Worm (Caenorhabditis elegans) whole organism, L4/young adult: ENCODE measurements around the gene fbxb-102.
"Not testable (repeated sequence)": the region's sequence is repeated elsewhere in the genome, so short reads cannot be mapped to it uniquely, and the experiment has no call there.

Experiments used
- W03F9.2 ChIP-seq: fragments of 150-350 bp; optimal IDR thresholded peaks from 2 replicates; lab custom pipeline; 2014; ENCODE audit warnings: missing biosample characterization, missing genetic modification characterization
- dao-5 ChIP-seq: sonication (generic microtip); optimal IDR thresholded peaks from 2 replicates; lab custom pipeline; 2016; ENCODE audit warnings: missing genotype, missing genetic modification characterization, moderate library complexity, missing compliant biosample characterization
- him-1 ChIP-seq: sonication (generic microtip); optimal IDR thresholded peaks from 2 replicates; lab custom pipeline; 2016; ENCODE audit warnings: missing genotype, missing genetic modification reagents, missing genetic modification characterization, missing compliant biosample characterization

The fbxb-102 gene

ce11 chrII:12482622-12483021 is at the start of gene fbxb-102:
TSS of gene fbxb-102 (plus strand) at chrII:12482922.
- TF ChIP-seq dao-5 (no peak), W03F9.2 (tag; lab: Kevin White, UChicago) (no peak), him-1 (tag; lab: Kevin White, UChicago) (no peak)

- TF ChIP-seq dao-5 (no peak), W03F9.2 (tag; lab: Kevin White, UChicago) (no peak), him-1 (tag; lab: Kevin White, UChicago) (no peak)
Measured at ce11 chrII:12435202-12435872, 47.4 kb upstream of the fbxb-102 start.

ce11 chrII:12436717-12437116 is 46.0 kb upstream of the fbxb-102 start:
- TF ChIP-seq dao-5 (no peak), W03F9.2 (tag; lab: Kevin White, UChicago) (no peak), him-1 (tag; lab: Kevin White, UChicago) (no peak)

- TF ChIP-seq dao-5 (no peak), him-1 (tag; lab: Kevin White, UChicago) (no peak), W03F9.2 (tag; lab: Kevin White, UChicago) (no peak)
Measured at ce11 chrII:12438441-12438840, 44.3 kb upstream of the fbxb-102 start, which contains the start of gene Y57A10C.9. TSS of gene Y57A10C.9 (minus strand) at chrII:12438541.

ce11 chrII:12441164-12441563 is 41.6 kb upstream of the fbxb-102 start, which contains the start of gene Y57A10C.10:
TSS of gene Y57A10C.10 (minus strand) at chrII:12441264.
- TF ChIP-seq dao-5; him-1 (tag; lab: Kevin White, UChicago); W03F9.2 (tag; lab: Kevin White, UChicago): not testable (repeated sequence)

- no peak for TF ChIP-seq dao-5
- no peak for TF ChIP-seq W03F9.2 (tag; lab: Kevin White, UChicago)
- TF ChIP-seq him-1 (tag; lab: Kevin White, UChicago): no peak
Measured at ce11 chrII:12444679-12445376, 37.9 kb upstream of the fbxb-102 start, which contains the start of the genes W05H5.1 and pitr-6. TSS of gene W05H5.1 (minus strand) at chrII:12444779. TSS of gene pitr-6 (plus strand) at chrII:12445326.

ce11 chrII:12448241-12448640 is 34.5 kb upstream of the fbxb-102 start, which contains the start of gene srh-27:
TSS of gene srh-27 (plus strand) at chrII:12448541.
- TF ChIP-seq dao-5 (no peak), W03F9.2 (tag; lab: Kevin White, UChicago) (no peak), him-1 (tag; lab: Kevin White, UChicago) (no peak)

- no peak for TF ChIP-seq W03F9.2 (tag; lab: Kevin White, UChicago)
Measured at ce11 chrII:12449849-12450248, 32.9 kb upstream of the fbxb-102 start, which contains the start of gene sre-34. TSS of gene sre-34 (plus strand) at chrII:12450149.

ce11 chrII:12452754-12453352 is 29.9 kb upstream of the fbxb-102 start, which contains the start of the genes sre-35 and sre-33:
TSS of gene sre-35 (minus strand) at chrII:12452854.
TSS of gene sre-33 (plus strand) at chrII:12453302.
- TF ChIP-seq dao-5: no peak

ce11 chrII:12456633-12457032 is 26.1 kb upstream of the fbxb-102 start, which contains the start of gene sre-32:
TSS of gene sre-32 (minus strand) at chrII:12456733.
- no peak for TF ChIP-seq dao-5
- TF ChIP-seq him-1 (tag; lab: Kevin White, UChicago): no peak

ce11 chrII:12457275-12457674 is 25.4 kb upstream of the fbxb-102 start, which contains the start of gene sre-38:
TSS of gene sre-38 (plus strand) at chrII:12457575.
- no peak for TF ChIP-seq dao-5
- no peak for TF ChIP-seq W03F9.2 (tag; lab: Kevin White, UChicago)
- no peak for TF ChIP-seq him-1 (tag; lab: Kevin White, UChicago)

ce11 chrII:12459422-12459821 is 23.3 kb upstream of the fbxb-102 start, which contains the start of gene tag-281:
TSS of gene tag-281 (plus strand) at chrII:12459761.
- TF ChIP-seq dao-5: no peak
- TF ChIP-seq W03F9.2 (tag; lab: Kevin White, UChicago): peak; percentile 72

- no peak for TF ChIP-seq him-1 (tag; lab: Kevin White, UChicago)
- no peak for TF ChIP-seq W03F9.2 (tag; lab: Kevin White, UChicago)
- no peak for TF ChIP-seq dao-5
Measured at ce11 chrII:12460602-12461453, 21.9 kb upstream of the fbxb-102 start, which contains the start of gene tag-280. TSS of gene tag-280 (plus strand) at chrII:12460652.
